Fruit fly (Drosophila melanogaster): ENCODE results near the gene CG14384.

Gene CG14384

DNA sequence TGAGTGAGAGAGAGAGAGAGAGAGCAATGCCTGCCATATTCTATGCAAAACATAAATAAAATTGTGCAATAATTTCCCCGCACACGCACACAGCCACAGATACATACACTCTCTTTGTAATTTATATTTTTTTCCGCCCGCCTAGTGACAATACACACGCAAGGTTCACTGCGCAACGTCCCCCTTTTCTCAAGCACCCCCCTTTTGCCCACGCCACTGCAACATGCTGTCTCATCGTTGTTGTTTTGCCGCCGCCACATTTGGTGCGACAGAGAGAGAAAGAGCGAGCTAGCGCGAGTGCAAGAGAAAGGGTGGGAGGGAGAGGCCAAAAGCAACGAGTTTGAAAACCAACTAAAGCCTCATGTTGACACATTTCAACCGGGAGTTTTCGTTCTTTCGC lies 44.8 kb upstream of the CG14384 start (continued):
- TF ChIP-seq hth (optimal IDR thresholded peaks at IDR 0.05): no peak
- no peak for TF ChIP-seq vnd (GFP tag; IDR thresholded peaks at IDR 0.05; ENCODE audit: partially characterized antibody)
- peak; percentile 54; the same call in 2 of the 3 replicates for TF ChIP-seq B-H1 (GFP tag; IDR thresholded peaks at IDR 0.05)
- peak; percentile 60; the same call in 1 of the 3 replicates for TF ChIP-seq gce (GFP tag; IDR thresholded peaks at IDR 0.05)
- TF ChIP-seq CG10267 (tag; optimal IDR thresholded peaks at IDR 0.05): no peak
- TF ChIP-seq Spps (tag; optimal IDR thresholded peaks at IDR 0.05): no peak
- peak; percentile 21 for TF ChIP-seq Atf3 (GFP tag; optimal IDR thresholded peaks at IDR 0.05)
- TF ChIP-seq CG30403 (GFP tag; optimal IDR thresholded peaks at IDR 0.05): peak; percentile 75
- peak; percentile 1 for TF ChIP-seq pfk (GFP tag; optimal IDR thresholded peaks at IDR 0.05)
- TF ChIP-seq Med (GFP tag): peak; percentile 96
- TF ChIP-seq CG2116 (GFP tag; optimal IDR thresholded peaks at IDR 0.05): no peak
- TF ChIP-seq zfh1 (GFP tag; IDR thresholded peaks at IDR 0.05): peak; percentile 75; the same call in 2 of the 3 replicates
- TF ChIP-seq tup (GFP tag; optimal IDR thresholded peaks at IDR 0.05): peak; percentile 22
- TF ChIP-seq CG12236 (GFP tag; optimal IDR thresholded peaks at IDR 0.05): no peak
- peak; percentile 32 for TF ChIP-seq MESR4 (GFP tag; optimal IDR thresholded peaks at IDR 0.05)
- TF ChIP-seq dmrt11E (tag; optimal IDR thresholded peaks at IDR 0.05): peak; percentile 49
- peak; percentile 57 for TF ChIP-seq abd-A (tag; optimal IDR thresholded peaks at IDR 0.05)
- TF ChIP-seq jumu (GFP tag; optimal IDR thresholded peaks at IDR 0.05): peak; percentile 33
- TF ChIP-seq lab (GFP tag; optimal IDR thresholded peaks at IDR 0.05): peak; percentile 77
- peak in 1 of 2 experiments; percentile 45 for TF ChIP-seq bsh (GFP tag; optimal IDR thresholded peaks at IDR 0.05)
- no peak for TF ChIP-seq CG16813 (GFP tag; IDR thresholded peaks at IDR 0.05; ENCODE audit: partially characterized antibody)
- peak; percentile 27 for TF ChIP-seq CG12104 (GFP tag; optimal IDR thresholded peaks at IDR 0.05)
- TF ChIP-seq CG2875 (GFP tag; optimal IDR thresholded peaks at IDR 0.05): no peak
- TF ChIP-seq Scr (GFP tag; IDR thresholded peaks at IDR 0.05; ENCODE audit: partially characterized antibody): no peak
- TF ChIP-seq nom (GFP tag; optimal IDR thresholded peaks at IDR 0.05): peak; percentile 75
- TF ChIP-seq Fer3 (tag; optimal IDR thresholded peaks at IDR 0.05): peak; percentile 25
- TF ChIP-seq dysf (GFP tag; IDR thresholded peaks at IDR 0.05): peak; percentile 77
- peak; percentile 51; the same call in 1 of the 3 replicates for TF ChIP-seq CG2889 (GFP tag; IDR thresholded peaks at IDR 0.05)
- peak; percentile 78 for TF ChIP-seq zfh2 (GFP tag; optimal IDR thresholded peaks at IDR 0.05)
- peak; percentile 62 for TF ChIP-seq org-1 (GFP tag; optimal IDR thresholded peaks at IDR 0.05)
- TF ChIP-seq Sry-δ (GFP tag; optimal IDR thresholded peaks at IDR 0.05): peak; percentile 30
- TF ChIP-seq ssp (GFP tag; IDR thresholded peaks at IDR 0.05): peak; percentile 27; the same call in 1 of the 2 replicates
- TF ChIP-seq tio (GFP tag; optimal IDR thresholded peaks at IDR 0.05): no peak
- TF ChIP-seq wor (GFP tag; IDR thresholded peaks at IDR 0.05): peak; percentile 45; the same call in 1 of the 2 replicates
- no peak for TF ChIP-seq Asciz (GFP tag; optimal IDR thresholded peaks at IDR 0.05)
- no peak for TF ChIP-seq CG13123 (GFP tag; optimal IDR thresholded peaks at IDR 0.05)
- TF ChIP-seq toy (GFP tag; IDR thresholded peaks at IDR 0.05): 0 out of 2 replicates have a peak, but pooled peaks have one; percentile 13
- TF ChIP-seq CG9727 (GFP tag; optimal IDR thresholded peaks at IDR 0.05): peak; percentile 44
- peak; percentile 57; the same call in 1 of the 2 replicates for TF ChIP-seq CG16779 (GFP tag; IDR thresholded peaks at IDR 0.05)
- TF ChIP-seq ase (GFP tag; IDR thresholded peaks at IDR 0.05): peak; percentile 69; the same call in 2 of the 3 replicates
- TF ChIP-seq NC2α (GFP tag; optimal IDR thresholded peaks at IDR 0.05): no peak
- TF ChIP-seq CG31388 (GFP tag; optimal IDR thresholded peaks at IDR 0.05): no peak
- peak; percentile 16 for TF ChIP-seq CG10654 (GFP tag; optimal IDR thresholded peaks at IDR 0.05)
- TF ChIP-seq caup (GFP tag; optimal IDR thresholded peaks at IDR 0.05; ENCODE audit: severe bottlenecking): peak; percentile 53
- peak; percentile 60 for TF ChIP-seq H2.0 (GFP tag; IDR thresholded peaks at IDR 0.05)
- peak; percentile 44 for TF ChIP-seq BtbVII (GFP tag; optimal IDR thresholded peaks at IDR 0.05)
- TF ChIP-seq Vsx1 (GFP tag; optimal IDR thresholded peaks at IDR 0.05): no peak
- TF ChIP-seq chm (GFP tag; IDR thresholded peaks at IDR 0.05): peak; percentile 78
- peak; percentile 47 for TF ChIP-seq CG10979 (tag; optimal IDR thresholded peaks at IDR 0.05)
- TF ChIP-seq Fer2 (tag; optimal IDR thresholded peaks at IDR 0.05): no peak

Measured in whole organism, embryonic.